Fruit fly (Drosophila melanogaster) Kc167 (cell line): ENCODE results near the gene Shal.

Source experiments
- Sin3A ChIP-seq: fragments of >200 bp; optimal IDR thresholded peaks from 2 replicates; lab custom pipeline; 2018; ENCODE audit warnings: missing external identifiers
- psq ChIP-seq: fragments of >200 bp; optimal IDR thresholded peaks from 2 replicates; lab custom pipeline; 2017; ENCODE audit warnings: missing external identifiers
- ttk ChIP-seq: sonication (Bioruptor generic); optimal IDR thresholded peaks from 2 replicates; lab custom pipeline; 2017; ENCODE audit warnings: missing external identifiers

DNA sequence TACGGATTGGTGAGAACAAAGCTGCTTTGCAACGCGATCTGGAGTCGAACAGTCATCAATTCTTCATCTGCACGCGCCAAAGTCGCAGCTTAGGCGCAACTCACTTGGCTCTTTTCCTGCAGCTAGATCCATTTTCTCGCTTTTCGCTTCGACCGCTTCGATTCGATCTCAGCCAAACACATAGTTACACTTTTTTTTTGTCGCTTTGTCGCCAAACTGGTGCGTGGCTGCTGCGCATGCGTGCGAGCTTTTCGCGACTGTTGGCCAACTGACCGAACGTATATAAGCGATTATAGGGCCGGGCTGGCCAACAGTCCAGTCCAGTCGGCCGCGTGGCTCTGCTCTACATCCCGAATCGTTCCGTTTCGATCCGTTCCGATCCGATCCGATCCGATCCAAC, 51.9 kb downstream of the Shal start, which contains the start of gene Cpr76Bd:
- TF ChIP-seq psq (no peak), Sin3A (lab: Kevin White, UChicago) (no peak), ttk (lab: Kevin White, UChicago) (no peak)
